Worm (Caenorhabditis elegans) whole organism, young adult: ENCODE data around the gene Y39A1A.10.

Experiments
- B0019.2 ChIP-seq: fragments of 200-800 bp; sonication (Bioruptor generic); conservative IDR thresholded peaks from 2 replicates; pipeline ENCODE4 v1.3.6; 2022; ENCODE audit warnings: missing genetic modification reagents, missing genetic modification characterization, missing compliant biosample characterization
- B0035.1 ChIP-seq: sonication (generic microtip); optimal IDR thresholded peaks from 2 replicates; lab custom pipeline; 2016; ENCODE audit warnings: missing genetic modification characterization, mild to moderate bottlenecking, missing compliant biosample characterization, missing genotype, missing genetic modification reagents
- C06A6.2 ChIP-seq: fragments of 200-800 bp; sonication (Bioruptor generic); conservative IDR thresholded peaks from 2 replicates; pipeline ENCODE4 v1.3.6; 2022; ENCODE audit warnings: missing genetic modification characterization, missing compliant biosample characterization
- F10E7.11 ChIP-seq: sonication (generic microtip); optimal IDR thresholded peaks from 2 replicates; lab custom pipeline; 2017; ENCODE audit warnings: mild to moderate bottlenecking, missing genetic modification characterization, moderate library complexity, missing compliant biosample characterization
- F22D6.2 ChIP-seq: sonication (generic microtip); optimal IDR thresholded peaks from 2 replicates; lab custom pipeline; 2016; ENCODE audit warnings: mild to moderate bottlenecking, missing genetic modification characterization, missing compliant biosample characterization
- F39B2.1 ChIP-seq: fragments of 200-800 bp; sonication (Bioruptor generic); IDR thresholded peaks from 2 replicates; pipeline ENCODE4 v1.3.6; 2022; ENCODE audit warnings: missing genetic modification reagents, missing genetic modification characterization, missing compliant biosample characterization
- F49E8.2 ChIP-seq: sonication (generic microtip); optimal IDR thresholded peaks from 3 replicates; lab custom pipeline; 2017; ENCODE audit warnings: missing genetic modification characterization, mild to moderate bottlenecking, missing compliant biosample characterization, antibody characterized with exemption, moderate library complexity; ENCODE audit not compliant: insufficient read depth
- K11D2.4 ChIP-seq: fragments of 200-800 bp; sonication (Bioruptor generic); IDR thresholded peaks from 2 replicates; pipeline ENCODE4 v1.3.6; 2022; ENCODE audit warnings: missing genetic modification reagents, missing genetic modification characterization, missing compliant biosample characterization
- K12H6.12 ChIP-seq: fragments of 200-800 bp; sonication (Bioruptor generic); optimal IDR thresholded peaks from 2 replicates; lab custom pipeline; 2018; ENCODE audit warnings: mild to moderate bottlenecking, missing genetic modification characterization, missing compliant biosample characterization
- T07F8.4 ChIP-seq: sonication (generic microtip); optimal IDR thresholded peaks from 2 replicates; lab custom pipeline; 2016; ENCODE audit warnings: mild to moderate bottlenecking, missing genetic modification characterization, moderate library complexity, missing compliant biosample characterization
- Y56A3A.18 ChIP-seq: fragments of 200-800 bp; sonication (Bioruptor generic); IDR thresholded peaks from 2 replicates; pipeline ENCODE4 v1.3.6; 2022; ENCODE audit warnings: missing genetic modification reagents, missing genetic modification characterization, missing compliant biosample characterization
- Y79H2A.3 ChIP-seq: fragments of 200-800 bp; sonication (Bioruptor generic); conservative IDR thresholded peaks from 2 replicates; pipeline ENCODE4 v1.3.6; 2022; ENCODE audit warnings: missing genetic modification reagents, missing genetic modification characterization, missing compliant biosample characterization
- Y95B8A.8 ChIP-seq: fragments of 200-800 bp; sonication (Bioruptor generic); IDR thresholded peaks from 2 replicates; pipeline ENCODE4 v1.3.6; 2022; ENCODE audit warnings: missing genetic modification reagents, missing genetic modification characterization, missing compliant biosample characterization
- aptf-2 ChIP-seq: fragments of 200-800 bp; sonication (Bioruptor generic); conservative IDR thresholded peaks from 2 replicates; pipeline ENCODE4 v1.3.6; 2022; ENCODE audit warnings: missing genetic modification reagents, missing genetic modification characterization, missing compliant biosample characterization
- bed-2 ChIP-seq: fragments of 200-800 bp; sonication (Bioruptor generic); IDR thresholded peaks from 2 replicates; pipeline ENCODE4 v1.3.6; 2022; ENCODE audit warnings: missing genetic modification reagents, missing genetic modification characterization, missing compliant biosample characterization
- cebp-1 ChIP-seq, 2 experiments: fragments of 200-800 bp in 1 of 2; sonication (Bioruptor generic) in 1 of 2; sonication (generic microtip) in 1 of 2; IDR thresholded peaks in 1 of 2; optimal IDR thresholded peaks in 1 of 2; 2 replicates each; pipeline versions ENCODE4 v1.3.6 to Lab custom; 2017 to 2022; ENCODE audit warnings: missing compliant biosample characterization in 2 of 2, missing genetic modification characterization in 2 of 2, mild to moderate bottlenecking in 1 of 2, missing genetic modification reagents in 1 of 2, moderate library complexity in 1 of 2
- ceh-79 ChIP-seq: sonication (generic microtip); optimal IDR thresholded peaks from 2 replicates; lab custom pipeline; 2017; ENCODE audit warnings: mild to moderate bottlenecking, missing genetic modification characterization, missing compliant biosample characterization
- ceh-91 ChIP-seq: fragments of 200-800 bp; sonication (Bioruptor generic); IDR thresholded peaks from 2 replicates; pipeline ENCODE4 v1.3.6; 2022; ENCODE audit warnings: missing genetic modification reagents, missing genetic modification characterization, missing compliant biosample characterization
- dpl-1 ChIP-seq: fragments of 150-350 bp; optimal IDR thresholded peaks from 2 replicates; lab custom pipeline; 2014; ENCODE audit warnings: missing biosample characterization, missing genetic modification reagents, missing genetic modification characterization
- egl-18 ChIP-seq: fragments of 200-800 bp; sonication (Bioruptor generic); IDR thresholded peaks from 2 replicates; pipeline ENCODE4 v1.3.6; 2022; ENCODE audit warnings: missing genetic modification reagents, missing genetic modification characterization, missing compliant biosample characterization
- ekl-4 ChIP-seq: fragments of 200-800 bp; sonication (Bioruptor generic); IDR thresholded peaks from 2 replicates; pipeline ENCODE4 v1.3.6; 2022; ENCODE audit warnings: missing genetic modification reagents, missing genetic modification characterization, missing compliant biosample characterization
- him-1 ChIP-seq: sonication (generic microtip); optimal IDR thresholded peaks from 2 replicates; lab custom pipeline; 2016; ENCODE audit warnings: missing genotype, missing genetic modification reagents, missing genetic modification characterization, missing compliant biosample characterization
- hlh-12 ChIP-seq: sonication (generic microtip); optimal IDR thresholded peaks from 2 replicates; lab custom pipeline; 2016; ENCODE audit warnings: missing genetic modification characterization, missing compliant biosample characterization
- hlh-26 ChIP-seq: fragments of 200-800 bp; sonication (Bioruptor generic); conservative IDR thresholded peaks from 2 replicates; pipeline ENCODE4 v1.3.6; 2022; ENCODE audit warnings: missing genetic modification reagents, missing genetic modification characterization, missing compliant biosample characterization
- hrde-1 ChIP-seq: sonication (generic microtip); optimal IDR thresholded peaks from 2 replicates; lab custom pipeline; 2016; ENCODE audit warnings: missing genetic modification characterization, mild to moderate bottlenecking, missing compliant biosample characterization, moderate library complexity, missing genotype, missing genetic modification reagents, borderline replicate concordance
- hsf-1 ChIP-seq: fragments of 200-800 bp; sonication (Bioruptor generic); IDR thresholded peaks from 2 replicates; pipeline ENCODE4 v1.3.6; 2022; ENCODE audit warnings: missing genetic modification reagents, missing genetic modification characterization, missing compliant biosample characterization
- lsl-1 ChIP-seq: fragments of 200-800 bp; sonication (Bioruptor generic); optimal IDR thresholded peaks from 2 replicates; lab custom pipeline; 2018; ENCODE audit warnings: mild to moderate bottlenecking, missing genetic modification characterization, moderate library complexity, missing compliant biosample characterization
- madf-3 ChIP-seq: fragments of 200-800 bp; sonication (Bioruptor generic); IDR thresholded peaks from 2 replicates; pipeline ENCODE4 v1.3.6; 2022; ENCODE audit warnings: missing genetic modification reagents, missing genetic modification characterization, missing compliant biosample characterization
- madf-6 ChIP-seq: fragments of 200-800 bp; sonication (Bioruptor generic); IDR thresholded peaks from 2 replicates; pipeline ENCODE4 v1.3.6; 2022; ENCODE audit warnings: missing genetic modification reagents, missing genetic modification characterization, missing compliant biosample characterization
- mcd-1 ChIP-seq: fragments of 200-800 bp; sonication (Bioruptor generic); IDR thresholded peaks from 2 replicates; pipeline ENCODE4 v1.3.6; 2022; ENCODE audit warnings: missing genetic modification reagents, missing genetic modification characterization, missing compliant biosample characterization
- mes-4 ChIP-seq: sonication (generic microtip); optimal IDR thresholded peaks from 2 replicates; lab custom pipeline; 2016; ENCODE audit warnings: missing genotype, missing genetic modification characterization, missing compliant biosample characterization
- rpc-1 ChIP-seq, 2 experiments: fragments of 150-350 bp in 1 of 2; sonication (generic microtip) in 1 of 2; optimal IDR thresholded peaks; 2 replicates each; lab custom pipeline; 2014 to 2018; ENCODE audit warnings: missing biosample characterization in 1 of 2, missing genetic modification characterization in 1 of 2, missing genetic modification reagents in 1 of 2, missing genotype in 1 of 2
- sdz-38 ChIP-seq: sonication (generic microtip); optimal IDR thresholded peaks from 2 replicates; lab custom pipeline; 2016; ENCODE audit warnings: missing genotype, missing genetic modification characterization, missing compliant biosample characterization
- snpc-1.1 ChIP-seq: sonication (generic microtip); optimal IDR thresholded peaks from 2 replicates; lab custom pipeline; 2017; ENCODE audit warnings: missing genetic modification characterization, mild to moderate bottlenecking, missing compliant biosample characterization, antibody characterized with exemption, moderate library complexity, missing genotype, missing genetic modification reagents; ENCODE audit not compliant: insufficient read depth
- snpc-1.3 ChIP-seq: sonication (generic microtip); optimal IDR thresholded peaks from 2 replicates; lab custom pipeline; 2017; ENCODE audit warnings: missing genetic modification characterization, mild to moderate bottlenecking, missing compliant biosample characterization, antibody characterized with exemption, moderate library complexity, missing genotype, missing genetic modification reagents; ENCODE audit not compliant: insufficient read depth
- somi-1 ChIP-seq: fragments of 200-800 bp; sonication (Bioruptor generic); optimal IDR thresholded peaks from 2 replicates; lab custom pipeline; 2018; ENCODE audit warnings: mild to moderate bottlenecking, missing genetic modification characterization, missing compliant biosample characterization
- sptf-2 ChIP-seq: fragments of 200-800 bp; sonication (Bioruptor generic); optimal IDR thresholded peaks from 2 replicates; lab custom pipeline; 2018; ENCODE audit warnings: mild to moderate bottlenecking, missing genetic modification characterization, missing compliant biosample characterization
- tbx-9 ChIP-seq: sonication (generic microtip); optimal IDR thresholded peaks from 2 replicates; lab custom pipeline; 2016; ENCODE audit warnings: borderline replicate concordance, missing genetic modification characterization, inconsistent platforms, missing compliant biosample characterization
- zfh-2 ChIP-seq: fragments of 200-800 bp; sonication (Bioruptor generic); conservative IDR thresholded peaks from 2 replicates; pipeline ENCODE4 v1.3.6; 2022; ENCODE audit warnings: missing genetic modification reagents, missing genetic modification characterization, missing compliant biosample characterization
- zim-3 ChIP-seq: sonication (generic microtip); optimal IDR thresholded peaks from 2 replicates; lab custom pipeline; 2017; ENCODE audit warnings: mild to moderate bottlenecking, missing genetic modification characterization, moderate library complexity, missing compliant biosample characterization
- ztf-26 ChIP-seq: sonication (generic microtip); optimal IDR thresholded peaks from 2 replicates; lab custom pipeline; 2017; ENCODE audit warnings: missing genetic modification characterization, missing compliant biosample characterization
- ztf-3 ChIP-seq: fragments of 200-800 bp; sonication (Bioruptor generic); optimal IDR thresholded peaks from 2 replicates; lab custom pipeline; 2018; ENCODE audit warnings: mild to moderate bottlenecking, missing genetic modification characterization, missing compliant biosample characterization
- ztf-6 ChIP-seq: fragments of 200-800 bp; sonication (Bioruptor generic); IDR thresholded peaks from 2 replicates; pipeline ENCODE4 v1.3.6; 2022; ENCODE audit warnings: missing genetic modification reagents, missing genetic modification characterization, missing compliant biosample characterization

Y39A1A.10 gene

ce11 chrIII:10642781-10643180 lies 10.3 kb downstream of the Y39A1A.10 start, which contains the start of the genes dhs-11 and orc-1 (continued):
- TF ChIP-seq aptf-2 (GFP tag; lab: Robert Waterston, UW) (0 out of 2 replicates have a peak, but pooled peaks have one; percentile 44), C06A6.2 (GFP tag; lab: Robert Waterston, UW) (no peak), sptf-2 (GFP tag; lab: Kevin White, UChicago) (no peak), him-1 (peak; percentile 34), madf-6 (GFP tag; lab: Robert Waterston, UW) (peak; percentile 84), zfh-2 (GFP tag; lab: Robert Waterston, UW) (no peak), B0035.1 (tag; lab: Kevin White, UChicago) (no peak), sdz-38 (tag; lab: Kevin White, UChicago) (no peak), ztf-3 (GFP tag; lab: Kevin White, UChicago) (no peak), rpc-1 (optimal IDR thresholded peaks at IDR 0.05; lab: Kevin White, UChicago) (no peak), rpc-1 (tag; optimal IDR thresholded peaks at IDR 0.05; lab: Kevin White, UChicago) (no peak), F10E7.11 (tag; lab: Kevin White, UChicago) (no peak), T07F8.4 (tag; lab: Kevin White, UChicago) (no peak), Y56A3A.18 (no peak), tbx-9 (tag; lab: Kevin White, UChicago) (no peak), ceh-91 (GFP tag; lab: Robert Waterston, UW) (no peak), snpc-1.1 (tag; lab: Kevin White, UChicago) (peak; percentile 3), hlh-12 (tag; lab: Kevin White, UChicago) (no peak), dpl-1 (GFP tag; lab: Kevin White, UChicago) (peak; percentile 74)

DNA sequence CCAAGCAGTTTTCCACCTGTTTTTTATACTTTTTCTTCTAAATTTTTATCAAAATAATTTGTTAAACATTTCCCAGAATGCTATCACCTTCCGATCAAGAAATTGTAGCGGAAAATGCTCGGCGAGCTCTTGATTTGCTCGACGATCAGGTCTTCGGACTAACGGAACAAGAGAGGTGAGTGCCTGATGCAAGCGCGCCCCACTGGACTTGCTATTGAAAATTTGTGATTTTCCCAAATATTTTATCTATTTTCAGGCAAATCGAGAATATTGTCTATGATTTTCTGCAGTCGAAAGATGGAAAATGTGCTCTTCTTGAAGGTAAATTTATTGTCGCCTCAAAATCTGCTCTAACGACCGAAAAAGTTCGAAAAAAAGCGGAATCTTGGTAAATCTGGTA lies 13.6 kb downstream of the Y39A1A.10 start, which contains the start of gene orc-4:
Gene orc-4 (plus strand): TSS at position 77 of the 400 bp plus-strand sequence.
- TF ChIP-seq mcd-1, result peak; percentile 75
- TF ChIP-seq Y95B8A.8 (GFP tag; lab: Robert Waterston, UW), result 0 out of 2 replicates have a peak, but pooled peaks have one; percentile 33
- peak; percentile 11 for TF ChIP-seq F49E8.2 (tag; lab: Kevin White, UChicago)
- TF ChIP-seq ztf-6, result no peak

DNA sequence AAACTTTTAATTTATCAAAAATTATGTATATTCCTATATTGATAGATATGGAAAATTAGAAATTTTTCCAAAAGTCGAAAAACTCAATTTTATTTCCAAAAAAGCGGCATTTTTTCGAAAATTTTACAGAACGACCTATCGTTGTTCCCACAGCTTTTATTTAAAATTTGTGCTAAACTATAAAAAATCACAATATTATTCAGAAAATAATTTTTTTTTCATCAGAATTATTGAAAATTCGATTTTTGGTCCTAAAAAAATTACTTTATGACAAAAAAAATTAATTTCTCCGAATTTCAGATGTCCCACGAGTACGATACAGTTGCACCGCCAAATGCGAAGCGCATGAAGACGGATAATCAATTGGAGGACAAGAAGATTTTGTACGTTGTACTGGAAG lies 16.7 kb downstream of the Y39A1A.10 start, which contains the start of gene emg-1:
Gene emg-1 (plus strand): TSS at position 301 of the 400 bp plus-strand sequence.
- no peak for TF ChIP-seq hrde-1 (tag; lab: Kevin White, UChicago)
- TF ChIP-seq hlh-26, result no peak
- TF ChIP-seq bed-2 (GFP tag; lab: Robert Waterston, UW), result no peak
- TF ChIP-seq T07F8.4 (tag; lab: Kevin White, UChicago), result no peak
- no peak for TF ChIP-seq F39B2.1 (GFP tag; lab: Robert Waterston, UW)
- TF ChIP-seq hsf-1 (GFP tag; lab: Robert Waterston, UW), result no peak
- TF ChIP-seq zim-3 (tag; lab: Kevin White, UChicago), result no peak
- no peak for TF ChIP-seq ztf-26 (tag; lab: Kevin White, UChicago)
- no peak for TF ChIP-seq lsl-1
- TF ChIP-seq ztf-6, result no peak
- TF ChIP-seq Y79H2A.3 (GFP tag; lab: Robert Waterston, UW), result no peak
- TF ChIP-seq madf-3 (GFP tag; lab: Robert Waterston, UW), result no peak
- TF ChIP-seq snpc-1.3 (tag; lab: Kevin White, UChicago), result no peak

ce11 chrIII:10651634-10652033 lies 19.1 kb downstream of the Y39A1A.10 start:
- TF ChIP-seq ceh-79, result peak; percentile 12
- TF ChIP-seq K11D2.4 (GFP tag; lab: Robert Waterston, UW), result no peak
- TF ChIP-seq ekl-4 (GFP tag; lab: Robert Waterston, UW), result no peak; the same call in 1 of the 2 replicates
- no peak for TF ChIP-seq egl-18 (GFP tag; lab: Robert Waterston, UW)
- TF ChIP-seq F22D6.2 (tag; lab: Kevin White, UChicago), result no peak
- peak; percentile 9 for TF ChIP-seq K12H6.12 (tag; lab: Kevin White, UChicago)
- no peak for TF ChIP-seq mes-4 (tag; lab: Kevin White, UChicago)
- TF ChIP-seq hsf-1 (GFP tag; lab: Robert Waterston, UW), result no peak
- TF ChIP-seq somi-1 (GFP tag; lab: Kevin White, UChicago), result no peak
- TF ChIP-seq B0019.2 (GFP tag; lab: Robert Waterston, UW), result no peak
- TF ChIP-seq cebp-1 (GFP tag; IDR thresholded peaks at IDR 0.05; lab: Robert Waterston, UW), result no peak
- peak; percentile 40 for TF ChIP-seq cebp-1 (tag; optimal IDR thresholded peaks at IDR 0.05; lab: Kevin White, UChicago)
